Fruit fly (Drosophila melanogaster) whole organism, embryonic: Measurements from ENCODE around the gene Pgd.

Source experiments
- Ada2b ChIP-seq: fragments of 200-800 bp; sonication (Bioruptor generic); IDR thresholded peaks from 2 replicates; pipeline ENCODE4 v1.3.6; 2022; ENCODE audit warnings: missing biosample characterization, missing genetic modification characterization
- Asciz ChIP-seq: fragments of 200-800 bp; sonication (Bioruptor generic); optimal IDR thresholded peaks from 2 replicates; lab custom pipeline; 2017; ENCODE audit warnings: missing biosample characterization, mild to moderate bottlenecking, missing genetic modification characterization, missing genetic modification reagents
- Atf6 ChIP-seq: fragments of 200-800 bp; sonication (Bioruptor generic); IDR thresholded peaks from 2 replicates; pipeline ENCODE4 v1.3.6; 2022; ENCODE audit warnings: missing biosample characterization, missing genetic modification characterization
- BEAF-32 ChIP-seq: fragments of 200-800 bp; sonication (Bioruptor generic); optimal IDR thresholded peaks from 3 replicates; lab custom pipeline; 2017; ENCODE audit warnings: missing biosample characterization, missing genetic modification characterization, mild to moderate bottlenecking, moderate library complexity, missing genetic modification reagents
- BtbVII ChIP-seq: fragments of 200-800 bp; sonication (Bioruptor generic); optimal IDR thresholded peaks from 3 replicates; lab custom pipeline; 2017; ENCODE audit warnings: missing biosample characterization, mild to moderate bottlenecking, missing genetic modification characterization
- CG1024 ChIP-seq: fragments of 200-800 bp; sonication (Bioruptor generic); IDR thresholded peaks from 2 replicates; pipeline ENCODE4 v1.3.6; 2022; ENCODE audit warnings: missing biosample characterization, missing genetic modification characterization
- CG10321 ChIP-seq: fragments of 200-800 bp; sonication (Bioruptor generic); IDR thresholded peaks from 2 replicates; pipeline ENCODE4 v1.3.6; 2022; ENCODE audit warnings: missing biosample characterization, missing genetic modification characterization
- CG12071 ChIP-seq: fragments of 200-800 bp; sonication (Bioruptor generic); optimal IDR thresholded peaks from 3 replicates; lab custom pipeline; 2018; ENCODE audit warnings: missing biosample characterization, mild to moderate bottlenecking, missing genetic modification characterization
- CG13894 ChIP-seq: fragments of 200-800 bp; sonication (Bioruptor generic); optimal IDR thresholded peaks from 3 replicates; lab custom pipeline; 2018; ENCODE audit warnings: missing biosample characterization, mild to moderate bottlenecking, missing genetic modification characterization, moderate library complexity
- CG17385 ChIP-seq: fragments of 200-800 bp; sonication (Bioruptor generic); optimal IDR thresholded peaks from 3 replicates; lab custom pipeline; 2018; ENCODE audit warnings: missing biosample characterization, mild to moderate bottlenecking, missing genetic modification characterization
- CG17802 ChIP-seq: fragments of 200-800 bp; sonication (Bioruptor generic); optimal IDR thresholded peaks from 2 replicates; lab custom pipeline; 2018; ENCODE audit warnings: missing biosample characterization, mild to moderate bottlenecking, missing genetic modification characterization, moderate library complexity
- CG30020 ChIP-seq: fragments of 200-800 bp; optimal IDR thresholded peaks from 2 replicates; lab custom pipeline; 2019; ENCODE audit warnings: missing biosample characterization, mild to moderate bottlenecking, missing genetic modification characterization, moderate library complexity
- CG31365 ChIP-seq: fragments of 200-800 bp; sonication (Bioruptor generic); optimal IDR thresholded peaks from 2 replicates; lab custom pipeline; 2018; ENCODE audit warnings: missing biosample characterization, mild to moderate bottlenecking, missing genetic modification characterization
- CG33557 ChIP-seq: fragments of 200-800 bp; sonication (Bioruptor generic); optimal IDR thresholded peaks from 2 replicates; lab custom pipeline; 2019; ENCODE audit warnings: missing biosample characterization, mild to moderate bottlenecking, missing genetic modification characterization, moderate library complexity
- CG4282 ChIP-seq: fragments of 200-800 bp; sonication (Bioruptor generic); optimal IDR thresholded peaks from 2 replicates; lab custom pipeline; 2016; ENCODE audit warnings: missing biosample characterization, missing genetic modification characterization
- CG4328 ChIP-seq: fragments of 200-800 bp; sonication (Bioruptor generic); optimal IDR thresholded peaks from 3 replicates; lab custom pipeline; 2017; ENCODE audit warnings: missing biosample characterization, missing genetic modification reagents, missing genetic modification characterization
- CG4617 ChIP-seq: fragments of 200-800 bp; sonication (Bioruptor generic); optimal IDR thresholded peaks from 3 replicates; lab custom pipeline; 2016; ENCODE audit warnings: missing biosample characterization, missing genetic modification characterization, borderline replicate concordance
- CG6175 ChIP-seq: fragments of 200-800 bp; sonication (Bioruptor generic); IDR thresholded peaks from 3 replicates; pipeline ENCODE4 v1.3.6; 2022; ENCODE audit warnings: missing biosample characterization, missing genetic modification characterization
- CG6683 ChIP-seq: fragments of 200-800 bp; sonication (Bioruptor generic); optimal IDR thresholded peaks from 2 replicates; lab custom pipeline; 2017; ENCODE audit warnings: missing biosample characterization, mild to moderate bottlenecking, missing genetic modification characterization, missing genetic modification reagents
- CG6854 ChIP-seq: fragments of 200-800 bp; sonication (Bioruptor generic); optimal IDR thresholded peaks from 3 replicates; lab custom pipeline; 2017; ENCODE audit warnings: missing biosample characterization, mild to moderate bottlenecking, missing genetic modification characterization
- CG7357 ChIP-seq: fragments of 200-800 bp; sonication (Bioruptor generic); IDR thresholded peaks from 3 replicates; pipeline ENCODE4 v1.3.6; 2022; ENCODE audit warnings: missing biosample characterization, missing genetic modification characterization
- CG7745 ChIP-seq: fragments of 200-800 bp; sonication (Bioruptor generic); optimal IDR thresholded peaks from 2 replicates; lab custom pipeline; 2018; ENCODE audit warnings: missing biosample characterization, mild to moderate bottlenecking, missing genetic modification characterization, moderate library complexity
- CG7928 ChIP-seq: fragments of 200-800 bp; sonication (Bioruptor generic); optimal IDR thresholded peaks from 2 replicates; lab custom pipeline; 2017; ENCODE audit warnings: missing biosample characterization, mild to moderate bottlenecking, missing genetic modification characterization
- D ChIP-seq, 2 experiments: fragments of 200-800 bp in 1 of 2; fragments of >200 bp in 1 of 2; sonication (Bioruptor generic) in 1 of 2; optimal IDR thresholded peaks; 2 replicates in 1 of 2; 3 replicates in 1 of 2; lab custom pipeline; 2017; ENCODE audit warnings: mild to moderate bottlenecking in 1 of 2, missing biosample characterization in 1 of 2, missing genetic modification characterization in 1 of 2, missing genetic modification reagents in 1 of 2
- E2f1 ChIP-seq: fragments of 200-800 bp; sonication (Bioruptor generic); IDR thresholded peaks from 2 replicates; pipeline ENCODE4 v1.3.6; 2022; ENCODE audit warnings: missing biosample characterization, missing genetic modification characterization
- Elba2 ChIP-seq: fragments of 200-800 bp; sonication (Bioruptor generic); optimal IDR thresholded peaks from 3 replicates; lab custom pipeline; 2016; ENCODE audit warnings: missing biosample characterization, missing genetic modification characterization
- Hr39 ChIP-seq: fragments of >200 bp; optimal IDR thresholded peaks from 2 replicates; lab custom pipeline; 2017
- Myb ChIP-seq: fragments of 200-800 bp; sonication (Bioruptor generic); optimal IDR thresholded peaks from 2 replicates; lab custom pipeline; 2016; ENCODE audit warnings: missing biosample characterization, missing genetic modification characterization
- Nf-YC ChIP-seq: fragments of 200-800 bp; optimal IDR thresholded peaks from 3 replicates; lab custom pipeline; 2019; ENCODE audit warnings: missing biosample characterization, mild to moderate bottlenecking, missing genetic modification characterization, moderate library complexity
- NfI ChIP-seq: fragments of 200-800 bp; sonication (Bioruptor generic); optimal IDR thresholded peaks from 3 replicates; lab custom pipeline; 2018; ENCODE audit warnings: missing biosample characterization, mild to moderate bottlenecking, missing genetic modification characterization, moderate library complexity
- Poxn ChIP-seq: fragments of 200-800 bp; sonication (Bioruptor generic); IDR thresholded peaks from 2 replicates; pipeline ENCODE4 v1.3.6; 2022; ENCODE audit warnings: missing biosample characterization, missing genetic modification characterization
- Spps ChIP-seq: fragments of 200-800 bp; sonication (Bioruptor generic); optimal IDR thresholded peaks from 2 replicates; lab custom pipeline; 2018; ENCODE audit warnings: missing biosample characterization, mild to moderate bottlenecking, missing genetic modification characterization
- al ChIP-seq: fragments of 200-800 bp; sonication (Bioruptor generic); IDR thresholded peaks from 2 replicates; pipeline ENCODE4 v1.3.6; 2022; ENCODE audit warnings: missing biosample characterization, missing genetic modification characterization
- bcd ChIP-seq: fragments of 200-800 bp; sonication (Bioruptor generic); optimal IDR thresholded peaks from 2 replicates; lab custom pipeline; 2017; ENCODE audit warnings: missing biosample characterization, mild to moderate bottlenecking, missing genetic modification characterization
- chn ChIP-seq: fragments of 200-800 bp; sonication (Bioruptor generic); optimal IDR thresholded peaks from 2 replicates; lab custom pipeline; 2016; ENCODE audit warnings: missing biosample characterization, missing genetic modification characterization
- eve ChIP-seq, 2 experiments: fragments of >200 bp; optimal IDR thresholded peaks; 2 replicates each; lab custom pipeline; 2017; ENCODE audit warnings: missing biosample characterization in 2 of 2, missing genetic modification characterization in 2 of 2
- gsb ChIP-seq: fragments of 200-800 bp; sonication (Bioruptor generic); IDR thresholded peaks from 2 replicates; pipeline ENCODE4 v1.3.6; 2022; ENCODE audit warnings: missing biosample characterization, missing genetic modification characterization
- hbn ChIP-seq: fragments of 200-800 bp; sonication (Bioruptor generic); IDR thresholded peaks from 2 replicates; pipeline ENCODE4 v1.3.6; 2022; ENCODE audit warnings: missing biosample characterization, missing genetic modification characterization; ENCODE audit not compliant: partially characterized antibody
- kay ChIP-seq: fragments of 200-800 bp; sonication (Bioruptor generic); optimal IDR thresholded peaks from 2 replicates; lab custom pipeline; 2016; ENCODE audit warnings: missing biosample characterization, missing genetic modification characterization
- lbe ChIP-seq: fragments of 200-800 bp; sonication (Bioruptor generic); optimal IDR thresholded peaks from 2 replicates; lab custom pipeline; 2016; ENCODE audit warnings: missing biosample characterization, mild to moderate bottlenecking, missing genetic modification characterization
- luna ChIP-seq: fragments of 200-800 bp; sonication (Bioruptor generic); optimal IDR thresholded peaks from 2 replicates; lab custom pipeline; 2016; ENCODE audit warnings: missing biosample characterization, missing genetic modification characterization
- onecut ChIP-seq: fragments of 200-800 bp; sonication (Bioruptor generic); IDR thresholded peaks from 2 replicates; pipeline ENCODE4 v1.3.6; 2022; ENCODE audit warnings: missing biosample characterization, missing genetic modification characterization
- run ChIP-seq: fragments of 200-800 bp; sonication (Bioruptor generic); optimal IDR thresholded peaks from 3 replicates; lab custom pipeline; 2018; ENCODE audit warnings: missing biosample characterization, mild to moderate bottlenecking, missing genetic modification characterization
- sc ChIP-seq, 3 experiments: fragments of >200 bp in 2 of 3; fragments of 200-800 bp in 1 of 3; sonication (Bioruptor generic) in 1 of 3; optimal IDR thresholded peaks; 2 replicates in 2 of 3; 3 replicates in 1 of 3; lab custom pipeline; 2017; ENCODE audit warnings: mild to moderate bottlenecking in 1 of 3, missing biosample characterization in 1 of 3, missing genetic modification characterization in 1 of 3, missing genetic modification reagents in 1 of 3
- sd ChIP-seq: fragments of 200-800 bp; sonication (Bioruptor generic); optimal IDR thresholded peaks from 3 replicates; lab custom pipeline; 2018; ENCODE audit warnings: missing biosample characterization, mild to moderate bottlenecking, missing genetic modification characterization, moderate library complexity
- tna ChIP-seq: fragments of 200-800 bp; sonication (Bioruptor generic); IDR thresholded peaks from 2 replicates; pipeline ENCODE4 v1.3.6; 2022; ENCODE audit warnings: missing biosample characterization, missing genetic modification characterization; ENCODE audit not compliant: partially characterized antibody
- trem ChIP-seq: fragments of 200-800 bp; optimal IDR thresholded peaks from 3 replicates; lab custom pipeline; 2019; ENCODE audit warnings: missing biosample characterization, mild to moderate bottlenecking, missing genetic modification characterization, moderate library complexity
- tx ChIP-seq: fragments of 200-800 bp; sonication (Bioruptor generic); optimal IDR thresholded peaks from 2 replicates; lab custom pipeline; 2016; ENCODE audit warnings: missing biosample characterization, missing genetic modification characterization
- zen2 ChIP-seq: fragments of 200-800 bp; sonication (Bioruptor generic); IDR thresholded peaks from 3 replicates; pipeline ENCODE4 v1.3.6; 2022; ENCODE audit warnings: missing biosample characterization, missing genetic modification characterization; ENCODE audit not compliant: partially characterized antibody

The Pgd gene

DNA sequence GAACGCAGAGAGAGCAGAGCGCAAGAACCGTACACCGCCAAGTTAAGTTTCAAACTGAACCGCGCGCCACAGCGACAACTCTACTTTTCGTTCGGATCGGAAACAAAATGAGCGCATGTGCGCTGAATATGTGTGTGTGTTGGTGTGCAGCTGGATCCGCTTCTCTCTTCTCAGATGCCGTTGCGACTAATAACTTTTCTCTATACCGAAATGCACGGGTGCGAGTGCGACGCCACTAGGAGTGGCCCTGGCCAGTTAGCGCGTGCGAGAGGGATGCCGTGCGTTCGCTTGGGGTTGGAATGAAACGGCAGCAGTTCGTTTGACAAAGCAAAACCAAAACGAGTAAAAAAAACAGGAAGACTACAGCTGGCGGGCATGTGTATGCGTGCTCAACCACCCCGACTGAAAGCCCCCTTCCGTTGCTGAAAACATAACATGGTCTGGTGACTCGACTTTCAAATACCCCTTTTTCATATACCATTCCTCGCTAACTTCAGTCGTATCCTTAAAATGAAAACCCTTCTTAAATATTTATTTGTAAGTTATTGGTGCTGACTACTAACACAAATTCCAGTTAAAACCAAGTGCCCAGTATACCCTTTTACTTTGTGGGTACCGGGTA is 8.0 kb upstream of the Pgd start (continued):
- TF ChIP-seq CG31365 (tag; lab: Kevin White, UChicago) (peak; percentile 96), al (GFP tag; lab: Robert Waterston, UW) (peak; percentile 100), tx (peak; percentile 100), Spps (tag; lab: Kevin White, UChicago) (peak; percentile 100), CG4617 (GFP tag; lab: Kevin White, UChicago) (peak; percentile 100), CG4328 (GFP tag; lab: Kevin White, UChicago) (peak; percentile 98), Myb (peak; percentile 97), trem (tag; lab: Kevin White, UChicago) (peak; percentile 98), Elba2 (GFP tag; lab: Kevin White, UChicago) (peak; percentile 100), CG12071 (peak; percentile 100), CG6854 (GFP tag; lab: Kevin White, UChicago) (peak; percentile 99), run (tag; lab: Kevin White, UChicago) (peak; percentile 99), CG6175 (GFP tag; lab: Robert Waterston, UW) (peak; percentile 100), CG33557 (GFP tag; lab: Kevin White, UChicago) (peak; percentile 100), CG17802 (tag; lab: Kevin White, UChicago) (peak; percentile 97), CG1024 (GFP tag; lab: Robert Waterston, UW) (peak; percentile 99), lbe (GFP tag; lab: Kevin White, UChicago) (peak; percentile 99), BtbVII (peak; percentile 99), CG13894 (tag; lab: Kevin White, UChicago) (peak; percentile 99), bcd (GFP tag; lab: Kevin White, UChicago) (peak; percentile 100), chn (GFP tag; lab: Kevin White, UChicago) (peak; percentile 100), CG7928 (GFP tag; lab: Kevin White, UChicago) (peak; percentile 89), hbn (GFP tag; lab: Robert Waterston, UW) (no peak), Asciz (GFP tag; lab: Kevin White, UChicago) (peak; percentile 100), gsb (peak; percentile 100), CG7745 (tag; lab: Kevin White, UChicago) (peak; percentile 99), sc (optimal IDR thresholded peaks at IDR 0.05; lab: Kevin White, UChicago) (no peak), sc (GFP tag; optimal IDR thresholded peaks at IDR 0.05; lab: Kevin White, UChicago) (peak; percentile 100), tna (GFP tag; lab: Robert Waterston, UW) (no peak), Nf-YC (peak; percentile 95), sd (tag; lab: Kevin White, UChicago) (peak; percentile 96), BEAF-32 (GFP tag; lab: Kevin White, UChicago) (peak; percentile 42), NfI (GFP tag; lab: Kevin White, UChicago) (peak; percentile 100), D (optimal IDR thresholded peaks at IDR 0.05; lab: Kevin White, UChicago) (no peak), D (GFP tag; optimal IDR thresholded peaks at IDR 0.05; lab: Kevin White, UChicago) (peak; percentile 100), Poxn (GFP tag; lab: Robert Waterston, UW) (peak; percentile 99), Hr39 (lab: Kevin White, UChicago) (no peak), Atf6 (peak; percentile 100), CG7357 (GFP tag; lab: Robert Waterston, UW) (peak; percentile 99), CG10321 (GFP tag; lab: Robert Waterston, UW) (peak; percentile 98), luna (GFP tag; lab: Kevin White, UChicago) (peak; percentile 99), CG17385 (GFP tag; lab: Kevin White, UChicago) (peak; percentile 100), Ada2b (peak; percentile 100), CG6683 (GFP tag; lab: Kevin White, UChicago) (peak; percentile 99), CG4282 (GFP tag; lab: Kevin White, UChicago) (peak; percentile 99), kay (peak; percentile 100), E2f1 (peak; percentile 100), CG30020 (tag; lab: Kevin White, UChicago) (peak; percentile 91), zen2 (GFP tag; lab: Robert Waterston, UW) (no peak), eve (GFP tag; optimal IDR thresholded peaks at IDR 0.05; lab: Kevin White, UChicago) (peak; percentile 100), onecut (GFP tag; lab: Robert Waterston, UW) (peak; percentile 99)
